Worm (Caenorhabditis elegans) whole organism, L4/young adult: ENCODE data around the gene srj-52.

Source experiments
- dao-5 ChIP-seq: sonication (generic microtip); optimal IDR thresholded peaks from 2 replicates; lab custom pipeline; 2016; ENCODE audit warnings: missing genotype, missing genetic modification characterization, moderate library complexity, missing compliant biosample characterization
- him-1 ChIP-seq: sonication (generic microtip); optimal IDR thresholded peaks from 2 replicates; lab custom pipeline; 2016; ENCODE audit warnings: missing genotype, missing genetic modification reagents, missing genetic modification characterization, missing compliant biosample characterization

- TF ChIP-seq him-1 (tag; lab: Kevin White, UChicago) (no peak), dao-5 (tag; lab: Kevin White, UChicago) (no peak)
These were observed 13.8 kb downstream of the srj-52 start, which contains the start of gene srx-23 for ce11 chrV:682031-682430.
